Worm (Caenorhabditis elegans) whole organism, L1 larva: Measurements from ENCODE around the gene wdr-31.

Source experiments
- C04F5.9 ChIP-seq: sonication (generic microtip); optimal IDR thresholded peaks from 2 replicates; lab custom pipeline; 2016; ENCODE audit warnings: missing genetic modification characterization, missing compliant biosample characterization
- F16B12.6 ChIP-seq: fragments of 150-350 bp; optimal IDR thresholded peaks from 2 replicates; lab custom pipeline; 2014; ENCODE audit warnings: missing biosample characterization, missing genetic modification characterization
- Y116A8C.19 ChIP-seq: sonication (generic microtip); optimal IDR thresholded peaks from 2 replicates; lab custom pipeline; 2016; ENCODE audit warnings: missing compliant biosample characterization, missing genetic modification characterization, borderline replicate concordance
- aha-1 ChIP-seq: fragments of 150-350 bp; optimal IDR thresholded peaks from 2 replicates; lab custom pipeline; 2014; ENCODE audit warnings: missing biosample characterization, missing genetic modification characterization
- alr-1 ChIP-seq: fragments of 200-800 bp; sonication (Bioruptor generic); optimal IDR thresholded peaks from 2 replicates; lab custom pipeline; 2018; ENCODE audit warnings: borderline replicate concordance, mild to moderate bottlenecking, missing genetic modification characterization, missing compliant biosample characterization
- aly-2 ChIP-seq: fragments of 150-350 bp; optimal IDR thresholded peaks from 2 replicates; lab custom pipeline; 2014; ENCODE audit warnings: missing biosample characterization, missing genetic modification characterization
- ceh-63 ChIP-seq: fragments of 200-800 bp; sonication (Bioruptor generic); optimal IDR thresholded peaks from 2 replicates; lab custom pipeline; 2018; ENCODE audit warnings: mild to moderate bottlenecking, missing genetic modification characterization, missing compliant biosample characterization
- ceh-8 ChIP-seq: fragments of 200-800 bp; sonication (Bioruptor generic); optimal IDR thresholded peaks from 2 replicates; lab custom pipeline; 2018; ENCODE audit warnings: mild to moderate bottlenecking, missing genetic modification characterization, moderate library complexity, missing compliant biosample characterization
- ceh-88 ChIP-seq: fragments of 200-800 bp; sonication (Bioruptor generic); IDR thresholded peaks from 2 replicates; pipeline ENCODE4 v1.3.6; 2022; ENCODE audit warnings: missing genetic modification characterization, missing compliant biosample characterization
- ceh-90 ChIP-seq: sonication (generic microtip); optimal IDR thresholded peaks from 2 replicates; lab custom pipeline; 2016; ENCODE audit warnings: missing genetic modification characterization, missing compliant biosample characterization
- dpl-1 ChIP-seq, 3 experiments: fragments of 150-350 bp in 2 of 3; sonication (generic microtip) in 1 of 3; optimal IDR thresholded peaks; 2 replicates each; lab custom pipeline; 2014 to 2017; ENCODE audit warnings: missing biosample characterization in 3 of 3, missing genetic modification characterization in 3 of 3, missing genetic modification reagents in 3 of 3
- dsc-1 ChIP-seq: sonication (generic microtip); optimal IDR thresholded peaks from 2 replicates; lab custom pipeline; 2016; ENCODE audit warnings: mild to moderate bottlenecking, missing genetic modification characterization, missing compliant biosample characterization
- egl-27 ChIP-seq, 2 experiments: fragments of 150-350 bp in 1 of 2; sonication (generic microtip); optimal IDR thresholded peaks; 3 replicates each; lab custom pipeline; 2017 to 2018; ENCODE audit warnings: missing biosample characterization in 2 of 2, missing genetic modification characterization in 2 of 2, missing genetic modification reagents in 2 of 2
- elt-2 ChIP-seq: sonication (generic microtip); optimal IDR thresholded peaks from 2 replicates; lab custom pipeline; 2016; ENCODE audit warnings: missing genetic modification characterization, mild to moderate bottlenecking, inconsistent platforms, missing compliant biosample characterization, missing genetic modification reagents
- elt-3 ChIP-seq, 6 experiments: fragments of 150-350 bp in 1 of 6; sonication (generic microtip); optimal IDR thresholded peaks; 2 replicates each; lab custom pipeline; 2017 to 2018; ENCODE audit warnings: missing biosample characterization in 6 of 6, missing genetic modification characterization in 6 of 6, inconsistent platforms in 1 of 6
- ets-5 ChIP-seq: fragments of 200-800 bp; sonication (Bioruptor generic); IDR thresholded peaks from 2 replicates; pipeline ENCODE4 v1.3.6; 2022; ENCODE audit warnings: missing genetic modification characterization, missing compliant biosample characterization
- fkh-10 ChIP-seq: sonication (generic microtip); optimal IDR thresholded peaks from 2 replicates; lab custom pipeline; 2017; ENCODE audit warnings: missing biosample characterization, missing genetic modification reagents, missing genetic modification characterization
- fkh-4 ChIP-seq: sonication (generic microtip); optimal IDR thresholded peaks from 2 replicates; lab custom pipeline; 2016; ENCODE audit warnings: missing compliant biosample characterization, missing genetic modification characterization, borderline replicate concordance
- fkh-8 ChIP-seq: sonication (generic microtip); optimal IDR thresholded peaks from 2 replicates; lab custom pipeline; 2016; ENCODE audit warnings: mild to moderate bottlenecking, missing genetic modification characterization, missing compliant biosample characterization
- fos-1 ChIP-seq: fragments of 150-350 bp; optimal IDR thresholded peaks from 2 replicates; lab custom pipeline; 2014; ENCODE audit warnings: missing biosample characterization, missing genetic modification characterization
- hlh-4 ChIP-seq: sonication (generic microtip); optimal IDR thresholded peaks from 2 replicates; lab custom pipeline; 2016; ENCODE audit warnings: mild to moderate bottlenecking, missing genetic modification characterization, missing compliant biosample characterization
- hpl-2 ChIP-seq: fragments of 150-350 bp; optimal IDR thresholded peaks from 2 replicates; lab custom pipeline; 2014; ENCODE audit warnings: missing biosample characterization, missing genetic modification reagents, missing genetic modification characterization
- irx-1 ChIP-seq: sonication (generic microtip); optimal IDR thresholded peaks from 2 replicates; lab custom pipeline; 2016; ENCODE audit warnings: missing genetic modification characterization, missing compliant biosample characterization
- isw-1 ChIP-seq: fragments of 200-800 bp; sonication (Bioruptor generic); IDR thresholded peaks from 2 replicates; pipeline ENCODE4 v1.3.6; 2022; ENCODE audit warnings: missing genetic modification characterization, missing compliant biosample characterization
- lin-14 ChIP-seq: fragments of 200-800 bp; sonication (Bioruptor generic); optimal IDR thresholded peaks from 2 replicates; lab custom pipeline; 2018; ENCODE audit warnings: mild to moderate bottlenecking, missing genetic modification characterization, moderate library complexity, missing compliant biosample characterization
- lin-15B ChIP-seq: fragments of 150-350 bp; sonication (generic microtip); optimal IDR thresholded peaks from 3 replicates; lab custom pipeline; 2014; ENCODE audit warnings: missing biosample characterization, missing genetic modification characterization
- lin-35 ChIP-seq, 2 experiments: fragments of 150-350 bp; optimal IDR thresholded peaks; 2 replicates each; lab custom pipeline; 2014; ENCODE audit warnings: missing biosample characterization in 2 of 2, missing genetic modification characterization in 2 of 2, missing genetic modification reagents in 2 of 2
- lin-39 ChIP-seq: fragments of 150-350 bp; optimal IDR thresholded peaks from 2 replicates; lab custom pipeline; 2014; ENCODE audit warnings: missing biosample characterization, missing genetic modification reagents, missing genetic modification characterization
- lir-3 ChIP-seq: sonication (generic microtip); optimal IDR thresholded peaks from 2 replicates; lab custom pipeline; 2016; ENCODE audit warnings: mild to moderate bottlenecking, missing genetic modification characterization, moderate library complexity, missing compliant biosample characterization; ENCODE audit not compliant: poor library complexity
- mab-9 ChIP-seq: fragments of 200-800 bp; sonication (Bioruptor generic); IDR thresholded peaks from 2 replicates; pipeline ENCODE4 v1.3.6; 2022; ENCODE audit warnings: missing genetic modification reagents, missing genetic modification characterization, missing compliant biosample characterization
- mdl-1 ChIP-seq, 2 experiments: fragments of 150-350 bp; optimal IDR thresholded peaks; 2 replicates each; lab custom pipeline; 2014 to 2017; ENCODE audit warnings: missing biosample characterization in 2 of 2, missing genetic modification characterization in 2 of 2, inconsistent platforms in 1 of 2
- mef-2 ChIP-seq: fragments of 150-350 bp; optimal IDR thresholded peaks from 2 replicates; lab custom pipeline; 2014; ENCODE audit warnings: missing biosample characterization, missing genetic modification characterization
- nhr-11 ChIP-seq: fragments of 150-350 bp; optimal IDR thresholded peaks from 2 replicates; lab custom pipeline; 2014; ENCODE audit warnings: missing biosample characterization, missing genetic modification characterization
- nhr-12 ChIP-seq: sonication (generic microtip); optimal IDR thresholded peaks from 2 replicates; lab custom pipeline; 2017; ENCODE audit warnings: missing biosample characterization, missing genetic modification characterization
- nhr-20 ChIP-seq: sonication (generic microtip); optimal IDR thresholded peaks from 2 replicates; lab custom pipeline; 2016; ENCODE audit warnings: mild to moderate bottlenecking, missing genetic modification characterization, missing compliant biosample characterization
- nhr-237 ChIP-seq: fragments of 150-350 bp; optimal IDR thresholded peaks from 2 replicates; lab custom pipeline; 2014; ENCODE audit warnings: missing biosample characterization, missing genetic modification characterization
- nhr-28 ChIP-seq: fragments of 150-350 bp; optimal IDR thresholded peaks from 2 replicates; lab custom pipeline; 2014; ENCODE audit warnings: missing biosample characterization, missing genetic modification characterization
- nhr-76 ChIP-seq: sonication (generic microtip); optimal IDR thresholded peaks from 2 replicates; lab custom pipeline; 2017; ENCODE audit warnings: missing biosample characterization, missing genetic modification characterization
- nhr-77 ChIP-seq: fragments of 150-350 bp; optimal IDR thresholded peaks from 2 replicates; lab custom pipeline; 2014; ENCODE audit warnings: missing biosample characterization, missing genetic modification characterization
- nhr-84 ChIP-seq: sonication (generic microtip); optimal IDR thresholded peaks from 2 replicates; lab custom pipeline; 2017; ENCODE audit warnings: missing biosample characterization, missing genetic modification characterization
- nhr-90 ChIP-seq: sonication (generic microtip); optimal IDR thresholded peaks from 2 replicates; lab custom pipeline; 2016; ENCODE audit warnings: mild to moderate bottlenecking, missing genetic modification characterization, missing compliant biosample characterization; ENCODE audit not compliant: poor library complexity
- pag-3 ChIP-seq: sonication (generic microtip); optimal IDR thresholded peaks from 2 replicates; lab custom pipeline; 2017; ENCODE audit warnings: missing genetic modification characterization, mild to moderate bottlenecking, missing compliant biosample characterization, antibody characterized with exemption, borderline replicate concordance; ENCODE audit not compliant: insufficient read depth
- pax-3 ChIP-seq: fragments of 200-800 bp; sonication (Bioruptor generic); optimal IDR thresholded peaks from 2 replicates; lab custom pipeline; 2018; ENCODE audit warnings: mild to moderate bottlenecking, missing genetic modification characterization, moderate library complexity, missing compliant biosample characterization
- sox-4 ChIP-seq: sonication (generic microtip); optimal IDR thresholded peaks from 2 replicates; lab custom pipeline; 2016; ENCODE audit warnings: missing genetic modification characterization, missing compliant biosample characterization
- sptf-1 ChIP-seq: fragments of 150-350 bp; optimal IDR thresholded peaks from 2 replicates; lab custom pipeline; 2014; ENCODE audit warnings: missing biosample characterization, missing genetic modification characterization
- sup-37 ChIP-seq: fragments of 200-800 bp; sonication (Bioruptor generic); optimal IDR thresholded peaks from 2 replicates; lab custom pipeline; 2018; ENCODE audit warnings: mild to moderate bottlenecking, missing genetic modification characterization, missing compliant biosample characterization
- vab-15 ChIP-seq: sonication (generic microtip); optimal IDR thresholded peaks from 2 replicates; lab custom pipeline; 2017; ENCODE audit warnings: missing genotype, mild to moderate bottlenecking, missing genetic modification characterization, missing compliant biosample characterization
- xbp-1 ChIP-seq: sonication (generic microtip); optimal IDR thresholded peaks from 2 replicates; lab custom pipeline; 2016; ENCODE audit warnings: missing genetic modification characterization, missing compliant biosample characterization
- ztf-4 ChIP-seq: fragments of 150-350 bp; optimal IDR thresholded peaks from 2 replicates; lab custom pipeline; 2014; ENCODE audit warnings: missing biosample characterization, missing genetic modification characterization

The wdr-31 gene

ce11 chrII:2749595-2750048 lies 14.5 kb upstream of the wdr-31 start, which contains the start of gene F29A7.4:
F29A7.4 (plus strand) TSS chrII:2749998.
- TF ChIP-seq ceh-90 (tag; lab: Kevin White, UChicago) (no peak), mdl-1 (tag; optimal IDR thresholded peaks at IDR 0.05; lab: Kevin White, UChicago) (no peak), ztf-4 (tag; lab: Kevin White, UChicago) (no peak), nhr-76 (tag; lab: Kevin White, UChicago) (no peak), nhr-237 (tag; lab: Kevin White, UChicago) (no peak), elt-2 (tag; lab: Kevin White, UChicago) (peak; percentile 72), lin-15B (no peak)
- TF ChIP-seq, all 84 proteins: peak for 1

ce11 chrII:2747956-2748621 lies 13.0 kb upstream of the wdr-31 start:
- TF ChIP-seq ceh-8 (GFP tag; lab: Kevin White, UChicago) (peak; percentile 3), dsc-1 (peak; percentile 46), ceh-88 (no peak), lin-35 (GFP tag; optimal IDR thresholded peaks at IDR 0.05; lab: Kevin White, UChicago) (peak in 1 of 2 experiments; percentile 31), Y116A8C.19 (tag; lab: Kevin White, UChicago) (no peak), nhr-77 (tag; lab: Kevin White, UChicago) (no peak), lin-39 (no peak), xbp-1 (tag; lab: Kevin White, UChicago) (peak; percentile 42), vab-15 (tag; lab: Kevin White, UChicago) (no peak), dpl-1 (GFP tag; optimal IDR thresholded peaks at IDR 0.05; lab: Kevin White, UChicago) (peak in 2 of 3 experiments; percentile 10 to 11), nhr-20 (tag; lab: Kevin White, UChicago) (no peak), aha-1 (tag; lab: Kevin White, UChicago) (no peak), ets-5 (GFP tag; lab: Robert Waterston, UW) (no peak), sptf-1 (tag; lab: Kevin White, UChicago) (no peak), nhr-84 (tag; lab: Kevin White, UChicago) (no peak), F16B12.6 (no peak), nhr-28 (tag; lab: Kevin White, UChicago) (no peak), isw-1 (GFP tag; lab: Robert Waterston, UW) (peak; percentile 53), C04F5.9 (no peak), lir-3 (tag; lab: Kevin White, UChicago) (no peak), pag-3 (tag; lab: Kevin White, UChicago) (no peak), nhr-90 (tag; lab: Kevin White, UChicago) (no peak), fkh-10 (peak; percentile 88), lin-14 (peak; percentile 95), fkh-4 (tag; lab: Kevin White, UChicago) (no peak), hpl-2 (GFP tag; lab: Kevin White, UChicago) (no peak), egl-27 (tag; optimal IDR thresholded peaks at IDR 0.05; lab: Kevin White, UChicago) (no peak), ceh-63 (GFP tag; lab: Kevin White, UChicago) (no peak), mef-2 (tag; lab: Kevin White, UChicago) (no peak), aly-2 (no peak), fkh-8 (peak; percentile 94), nhr-11 (tag; lab: Kevin White, UChicago) (no peak), pax-3 (tag; lab: Kevin White, UChicago) (no peak), alr-1 (tag; lab: Kevin White, UChicago) (no peak), ceh-90 (tag; lab: Kevin White, UChicago) (no peak), hlh-4 (tag; lab: Kevin White, UChicago) (no peak), nhr-12 (tag; lab: Kevin White, UChicago) (no peak), sox-4 (tag; lab: Kevin White, UChicago) (peak; percentile 34), sup-37 (GFP tag; lab: Kevin White, UChicago) (peak; percentile 11), irx-1 (no peak), elt-3 (tag; optimal IDR thresholded peaks at IDR 0.05; lab: Kevin White, UChicago) (no peak), mab-9 (0 out of 2 replicates have a peak, but pooled peaks have one; percentile 29), fos-1 (tag; lab: Kevin White, UChicago) (peak; percentile 54)
